Worm (Caenorhabditis elegans): ENCODE data around the gene ttr-28.
"Not testable (repeated sequence)": the region's sequence is repeated elsewhere in the genome, so short reads cannot be mapped to it uniquely, and the experiment has no call there.

ttr-28 gene

DNA sequence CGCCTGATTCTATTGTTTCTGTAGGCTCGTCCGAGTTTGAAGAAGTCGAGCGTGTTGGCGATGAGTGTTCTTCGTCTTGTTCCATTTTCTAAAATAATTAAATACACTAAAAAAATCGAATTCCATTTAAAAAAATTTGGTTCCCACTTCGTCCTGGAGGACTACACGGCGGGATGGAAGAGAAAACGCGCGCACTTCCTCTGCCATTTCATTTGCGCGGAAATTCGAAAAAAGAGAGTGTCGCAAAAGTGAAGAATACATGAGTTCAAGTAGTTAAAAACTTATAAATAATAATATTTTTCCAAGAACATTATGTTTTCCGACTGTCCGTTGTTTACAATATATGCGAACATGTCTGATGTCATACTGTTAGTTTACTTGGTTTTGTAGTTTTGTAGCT, 35.0 kb downstream of the ttr-28 start, which contains the start of gene T07F10.3 (continued):
- no peak for TF ChIP-seq aha-1 (tag; optimal IDR thresholded peaks at IDR 0.05)
- TF ChIP-seq lin-13 (GFP tag; optimal IDR thresholded peaks at IDR 0.05), result peak; percentile 80
- TF ChIP-seq hlh-4 (tag; optimal IDR thresholded peaks at IDR 0.05), result peak; percentile 93
- TF ChIP-seq ceh-8 (GFP tag; optimal IDR thresholded peaks at IDR 0.05), result peak; percentile 92
- peak; percentile 42 for TF ChIP-seq ztf-4 (tag; optimal IDR thresholded peaks at IDR 0.05)
- no peak for TF ChIP-seq unc-62 (GFP tag; optimal IDR thresholded peaks at IDR 0.05)
- no peak for TF ChIP-seq alr-1 (tag; optimal IDR thresholded peaks at IDR 0.05; ENCODE audit: borderline replicate concordance)
- no peak for TF ChIP-seq unc-30 (tag; optimal IDR thresholded peaks at IDR 0.05)
- peak; percentile 46 for TF ChIP-seq nhr-77 (tag; optimal IDR thresholded peaks at IDR 0.05)
- TF ChIP-seq mdl-1 (tag; optimal IDR thresholded peaks at IDR 0.05), result peak in 1 of 2 experiments; percentile 75

DNA sequence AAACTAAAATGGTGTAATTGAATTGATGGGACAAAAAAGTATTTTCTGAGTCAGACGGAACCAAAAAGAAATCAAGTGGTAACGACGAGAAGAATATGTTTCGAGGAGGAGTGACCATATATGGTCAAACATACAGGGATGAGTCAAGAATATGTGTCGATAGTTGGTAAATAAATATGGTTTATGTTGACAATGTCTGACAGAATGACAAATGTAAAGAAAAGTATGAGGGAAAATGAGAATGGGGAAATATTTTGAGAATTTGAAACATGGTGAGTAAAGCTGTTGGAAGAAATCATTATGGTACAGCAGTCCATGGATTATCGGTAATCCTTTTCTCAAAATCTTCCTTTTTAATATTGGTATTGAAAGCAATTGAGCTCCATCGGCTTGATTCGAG, 37.0 kb downstream of the ttr-28 start, which contains the start of gene nspg-1:
Gene nspg-1 (minus strand): TSS at position 101 of the 400 bp plus-strand sequence.
- no peak for TF ChIP-seq sptf-1 (tag; optimal IDR thresholded peaks at IDR 0.05)

DNA sequence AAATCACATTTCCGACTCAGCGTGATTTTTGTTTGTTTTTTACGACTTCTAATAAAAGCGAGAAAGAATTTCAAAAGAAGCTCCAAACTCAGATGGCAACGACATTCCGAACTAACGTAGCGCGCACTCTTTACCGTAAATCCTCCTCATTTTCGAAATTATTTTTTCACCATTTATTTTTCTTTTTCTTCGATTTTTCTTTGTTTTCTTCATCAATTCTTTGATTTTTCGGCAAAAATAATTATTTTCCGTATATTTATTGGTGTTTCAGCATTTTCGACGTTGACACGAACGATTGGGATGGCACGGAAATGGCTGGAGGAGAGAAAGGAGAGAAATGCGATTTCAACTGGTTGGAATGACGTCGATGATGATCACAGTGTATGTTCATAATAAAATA, 39.4 kb downstream of the ttr-28 start, which contains the start of gene T07F10.5:
Gene T07F10.5 (plus strand): TSS at position 301 of the 400 bp plus-strand sequence.
- TF ChIP-seq hlh-17 (GFP tag; optimal IDR thresholded peaks at IDR 0.05; ENCODE audit: borderline replicate concordance); unc-98 (GFP tag; IDR thresholded peaks at IDR 0.05); skn-1 (tag; optimal IDR thresholded peaks at IDR 0.05): not testable (repeated sequence)

DNA sequence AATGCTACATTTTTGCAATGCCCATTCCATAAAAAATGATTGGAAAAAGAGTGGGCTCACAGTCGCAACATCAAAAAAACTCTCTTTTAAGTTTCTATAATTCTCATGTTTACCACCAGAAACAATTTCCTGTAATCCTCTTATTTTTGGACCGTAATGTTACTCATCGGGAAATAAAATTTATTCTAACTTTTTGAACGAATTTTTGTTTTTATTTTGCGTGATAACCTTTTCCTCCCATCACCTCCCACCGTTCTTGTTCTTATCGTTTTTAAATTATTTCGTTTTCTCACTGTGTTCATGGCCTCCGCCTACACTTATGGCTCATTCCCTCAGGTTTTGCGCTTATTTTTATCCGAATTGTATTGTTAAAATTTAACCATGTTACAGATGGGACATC, 45.8 kb downstream of the ttr-28 start, which contains the start of gene anp-1:
Gene anp-1 (plus strand): TSS at position 301 of the 400 bp plus-strand sequence.
- TF ChIP-seq nhr-84 (tag; optimal IDR thresholded peaks at IDR 0.05) (no peak), nhr-77 (tag; optimal IDR thresholded peaks at IDR 0.05) (no peak), swsn-7 (tag; optimal IDR thresholded peaks at IDR 0.05) (no peak), pag-3 (tag; optimal IDR thresholded peaks at IDR 0.05; ENCODE audit: borderline replicate concordance, insufficient read depth) (no peak), sox-4 (tag; optimal IDR thresholded peaks at IDR 0.05) (no peak), nhr-12 (tag; optimal IDR thresholded peaks at IDR 0.05) (no peak), fkh-4 (tag; optimal IDR thresholded peaks at IDR 0.05; ENCODE audit: borderline replicate concordance) (no peak), nhr-76 (tag; optimal IDR thresholded peaks at IDR 0.05) (no peak), ama-1 (optimal IDR thresholded peaks at IDR 0.05) (no peak), ztf-11 (tag; optimal IDR thresholded peaks at IDR 0.05) (no peak), unc-98 (GFP tag; IDR thresholded peaks at IDR 0.05) (no peak), ets-5 (GFP tag; IDR thresholded peaks at IDR 0.05) (no peak), dsc-1 (tag; optimal IDR thresholded peaks at IDR 0.05) (no peak), mef-2 (tag; optimal IDR thresholded peaks at IDR 0.05) (no peak), fkh-10 (GFP tag; optimal IDR thresholded peaks at IDR 0.05) (no peak), Y116A8C.19 (tag; optimal IDR thresholded peaks at IDR 0.05; ENCODE audit: borderline replicate concordance) (no peak), alr-1 (tag; optimal IDR thresholded peaks at IDR 0.05; ENCODE audit: borderline replicate concordance) (no peak), ceh-8 (GFP tag; optimal IDR thresholded peaks at IDR 0.05) (no peak), elt-3 (tag; optimal IDR thresholded peaks at IDR 0.05) (no peak)

DNA sequence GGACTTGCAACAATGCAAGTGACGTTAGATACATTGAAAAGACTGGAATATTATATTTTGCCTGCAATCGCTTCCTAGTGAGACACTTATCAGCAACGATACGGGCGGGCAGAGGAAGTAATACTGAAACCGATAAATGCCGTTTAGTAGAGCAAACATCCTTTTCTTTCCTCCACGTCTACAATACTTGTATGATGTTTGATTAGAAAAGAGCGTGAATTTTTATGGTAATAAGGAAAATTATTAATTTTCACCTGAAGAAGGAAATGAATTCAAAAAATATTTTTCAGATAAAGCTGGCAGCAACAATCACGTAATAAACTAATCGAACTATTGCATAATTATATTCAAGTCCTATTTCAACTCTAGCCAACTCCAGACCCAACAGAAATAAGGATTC, 50.2 kb downstream of the ttr-28 start, which contains the start of gene C44H9.7:
Gene C44H9.7 (minus strand): TSS at position 101 of the 400 bp plus-strand sequence.
- TF ChIP-seq blmp-1 (tag; optimal IDR thresholded peaks at IDR 0.05) (no peak), ztf-4 (tag; optimal IDR thresholded peaks at IDR 0.05) (no peak), elt-2 (tag; optimal IDR thresholded peaks at IDR 0.05) (peak; percentile 5), C04F5.9 (tag; optimal IDR thresholded peaks at IDR 0.05) (no peak)
